Worm (Caenorhabditis elegans) whole organism, L2 larva: ENCODE measurements around the gene gnrr-2.

Experiments
- C34F6.9 ChIP-seq: fragments of 150-350 bp; optimal IDR thresholded peaks from 2 replicates; lab custom pipeline; 2014; ENCODE audit warnings: missing biosample characterization, missing genetic modification characterization
- R02D3.7 ChIP-seq: fragments of 150-350 bp; optimal IDR thresholded peaks from 2 replicates; lab custom pipeline; 2014; ENCODE audit warnings: missing biosample characterization, missing genetic modification characterization
- Y55F3AM.14 ChIP-seq: fragments of 200-800 bp; sonication (Bioruptor generic); optimal IDR thresholded peaks from 2 replicates; lab custom pipeline; 2018; ENCODE audit warnings: mild to moderate bottlenecking, missing genetic modification characterization, missing compliant biosample characterization
- ZK546.5 ChIP-seq: sonication (generic microtip); optimal IDR thresholded peaks from 2 replicates; lab custom pipeline; 2017; ENCODE audit warnings: missing biosample characterization, missing genetic modification characterization
- alr-1 ChIP-seq: fragments of 150-350 bp; optimal IDR thresholded peaks from 2 replicates; lab custom pipeline; 2014; ENCODE audit warnings: missing biosample characterization, missing genetic modification characterization
- aly-2 ChIP-seq: fragments of 150-350 bp; optimal IDR thresholded peaks from 2 replicates; lab custom pipeline; 2014; ENCODE audit warnings: missing biosample characterization, missing genetic modification characterization
- ama-1 ChIP-seq: fragments of 150-350 bp; optimal IDR thresholded peaks from 2 replicates; lab custom pipeline; 2018; ENCODE audit warnings: inconsistent platforms
- ceh-16 ChIP-seq: fragments of 150-350 bp; optimal IDR thresholded peaks from 2 replicates; lab custom pipeline; 2014; ENCODE audit warnings: missing biosample characterization, missing genetic modification characterization
- ceh-82 ChIP-seq: fragments of 150-350 bp; optimal IDR thresholded peaks from 2 replicates; lab custom pipeline; 2014; ENCODE audit warnings: missing biosample characterization, missing genetic modification characterization
- crh-2 ChIP-seq: sonication (generic microtip); optimal IDR thresholded peaks from 2 replicates; lab custom pipeline; 2017; ENCODE audit warnings: missing biosample characterization, missing genetic modification characterization
- dmd-4 ChIP-seq: sonication (generic microtip); optimal IDR thresholded peaks from 2 replicates; lab custom pipeline; 2017; ENCODE audit warnings: missing biosample characterization, missing genetic modification characterization
- egl-27 ChIP-seq: sonication (generic microtip); optimal IDR thresholded peaks from 3 replicates; lab custom pipeline; 2017; ENCODE audit warnings: missing biosample characterization, missing genetic modification reagents, missing genetic modification characterization
- elt-1 ChIP-seq: fragments of 150-350 bp; optimal IDR thresholded peaks from 2 replicates; lab custom pipeline; 2014; ENCODE audit warnings: missing biosample characterization, missing genetic modification characterization
- lin-39 ChIP-seq: fragments of 150-350 bp; optimal IDR thresholded peaks from 2 replicates; lab custom pipeline; 2014; ENCODE audit warnings: missing biosample characterization, missing genetic modification reagents, missing genetic modification characterization
- mab-5 ChIP-seq: fragments of 150-350 bp; optimal IDR thresholded peaks from 2 replicates; lab custom pipeline; 2014; ENCODE audit warnings: missing biosample characterization, missing genetic modification characterization
- mbf-1 ChIP-seq: sonication (generic microtip); optimal IDR thresholded peaks from 2 replicates; lab custom pipeline; 2017; ENCODE audit warnings: missing biosample characterization, missing genetic modification characterization
- mdl-1 ChIP-seq, 2 experiments: fragments of 150-350 bp in 1 of 2; sonication (generic microtip) in 1 of 2; optimal IDR thresholded peaks; 2 replicates each; lab custom pipeline; 2017; ENCODE audit warnings: missing biosample characterization in 2 of 2, missing genetic modification characterization in 2 of 2
- nhr-10 ChIP-seq: sonication (generic microtip); optimal IDR thresholded peaks from 2 replicates; lab custom pipeline; 2017; ENCODE audit warnings: missing biosample characterization, missing genetic modification characterization
- nhr-12 ChIP-seq: fragments of 150-350 bp; optimal IDR thresholded peaks from 2 replicates; lab custom pipeline; 2014; ENCODE audit warnings: missing biosample characterization, missing genetic modification characterization
- nhr-129 ChIP-seq: fragments of 150-350 bp; optimal IDR thresholded peaks from 2 replicates; lab custom pipeline; 2014; ENCODE audit warnings: missing biosample characterization, missing genetic modification characterization
- nhr-21 ChIP-seq: fragments of 150-350 bp; optimal IDR thresholded peaks from 2 replicates; lab custom pipeline; 2014; ENCODE audit warnings: missing biosample characterization, missing genetic modification characterization
- nhr-23 ChIP-seq: fragments of 150-350 bp; optimal IDR thresholded peaks from 2 replicates; lab custom pipeline; 2014; ENCODE audit warnings: missing biosample characterization, missing genetic modification reagents, missing genetic modification characterization
- nhr-25 ChIP-seq: fragments of 150-350 bp; sonication (generic microtip); optimal IDR thresholded peaks from 3 replicates; lab custom pipeline; 2014; ENCODE audit warnings: missing biosample characterization, missing genetic modification characterization
- nhr-6 ChIP-seq: fragments of 150-350 bp; optimal IDR thresholded peaks from 2 replicates; lab custom pipeline; 2014; ENCODE audit warnings: missing biosample characterization, missing genetic modification characterization
- nhr-77 ChIP-seq: fragments of 150-350 bp; optimal IDR thresholded peaks from 2 replicates; lab custom pipeline; 2014; ENCODE audit warnings: missing biosample characterization, missing genetic modification characterization
- peb-1 ChIP-seq: fragments of 150-350 bp; optimal IDR thresholded peaks from 2 replicates; lab custom pipeline; 2014; ENCODE audit warnings: missing biosample characterization, missing genetic modification characterization
- sem-4 ChIP-seq: fragments of 150-350 bp; optimal IDR thresholded peaks from 2 replicates; lab custom pipeline; 2014; ENCODE audit warnings: missing biosample characterization, missing genetic modification reagents, missing genetic modification characterization
- sma-3 ChIP-seq: sonication (generic microtip); optimal IDR thresholded peaks from 2 replicates; lab custom pipeline; 2016; ENCODE audit warnings: missing genetic modification reagents, missing genetic modification characterization, missing compliant biosample characterization
- sma-9 ChIP-seq, 2 experiments: fragments of 150-350 bp in 1 of 2; sonication (generic microtip) in 1 of 2; optimal IDR thresholded peaks; 2 replicates each; lab custom pipeline; 2014 to 2016; ENCODE audit warnings: missing genetic modification characterization in 2 of 2, mild to moderate bottlenecking in 1 of 2, missing biosample characterization in 1 of 2, missing compliant biosample characterization in 1 of 2, missing genetic modification reagents in 1 of 2, moderate library complexity in 1 of 2
- snpc-4 ChIP-seq: fragments of 150-350 bp; optimal IDR thresholded peaks from 2 replicates; lab custom pipeline; 2014; ENCODE audit warnings: missing biosample characterization, missing genetic modification characterization
- unc-62 ChIP-seq: fragments of 150-350 bp; optimal IDR thresholded peaks from 2 replicates; lab custom pipeline; 2014; ENCODE audit warnings: missing biosample characterization, missing genetic modification reagents, missing genetic modification characterization
- ztf-1 ChIP-seq: fragments of 200-800 bp; sonication (Bioruptor generic); conservative IDR thresholded peaks from 2 replicates; pipeline ENCODE4 v1.3.6; 2022; ENCODE audit warnings: missing genetic modification characterization, missing compliant biosample characterization
- ztf-4 ChIP-seq: fragments of 150-350 bp; optimal IDR thresholded peaks from 2 replicates; lab custom pipeline; 2014; ENCODE audit warnings: missing biosample characterization, missing genetic modification characterization

The gnrr-2 gene

DNA sequence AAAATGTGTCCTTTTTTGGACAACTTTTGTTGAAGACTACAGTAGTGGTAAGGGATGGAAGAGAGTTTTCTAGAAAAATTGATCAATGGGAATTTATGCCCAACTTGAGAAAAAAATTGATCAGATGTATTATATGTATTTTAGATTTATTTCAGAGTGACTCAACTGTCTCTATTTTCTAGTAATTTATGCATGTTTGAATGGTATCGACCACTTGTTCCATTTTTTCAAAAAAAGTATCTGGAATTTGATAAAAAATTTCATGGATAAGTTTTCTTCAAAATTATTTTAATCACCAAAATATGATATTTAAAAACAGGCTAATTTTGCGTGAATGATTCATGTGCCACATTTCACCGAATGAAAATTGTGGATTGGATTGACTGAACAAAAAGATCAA, 17.0 kb upstream of the gnrr-2 start, which contains the start of gene C15H11.10:
C15H11.10 (plus strand) TSS at position 301 of the 400 bp plus-strand sequence.
- no peak for TF ChIP-seq elt-1
- no peak for TF ChIP-seq R02D3.7 (tag; lab: Kevin White, UChicago)
- no peak for TF ChIP-seq ZK546.5
- TF ChIP-seq nhr-10 (tag; lab: Kevin White, UChicago) = no peak
- no peak for TF ChIP-seq mab-5
- TF ChIP-seq sma-9 (GFP tag; optimal IDR thresholded peaks at IDR 0.05; lab: Kevin White, UChicago) = no peak
- TF ChIP-seq sma-9 (tag; optimal IDR thresholded peaks at IDR 0.05; lab: Kevin White, UChicago) = no peak
- no peak for TF ChIP-seq nhr-25 (tag; lab: Kevin White, UChicago)
- TF ChIP-seq ama-1 (lab: Kevin White, UChicago) = no peak
- no peak for TF ChIP-seq dmd-4 (tag; lab: Kevin White, UChicago)
- TF ChIP-seq nhr-21 (tag; lab: Kevin White, UChicago) = no peak
- TF ChIP-seq ceh-82 (tag; lab: Kevin White, UChicago) = no peak
- no peak for TF ChIP-seq Y55F3AM.14 (GFP tag; lab: Kevin White, UChicago)
- no peak for TF ChIP-seq egl-27 (tag; lab: Kevin White, UChicago)
- no peak for TF ChIP-seq ztf-1 (GFP tag; lab: Robert Waterston, UW)
- TF ChIP-seq C34F6.9 (tag; lab: Kevin White, UChicago) = no peak
- TF ChIP-seq sma-3 (GFP tag; lab: Kevin White, UChicago) = no peak
- TF ChIP-seq, all 48 proteins: peak for 0

- TF ChIP-seq ceh-16 (tag; lab: Kevin White, UChicago) (no peak), ztf-4 (tag; lab: Kevin White, UChicago) (no peak), ZK546.5 (no peak), snpc-4 (tag; lab: Kevin White, UChicago) (no peak), crh-2 (tag; lab: Kevin White, UChicago) (no peak)
- TF ChIP-seq, all 48 proteins: peak for 0
Observed at ce11 chrV:14393504-14393903, 15.4 kb upstream of the gnrr-2 start, which contains the start of gene C15H11.1. Gene C15H11.1, plus strand, starts transcription at chrV:14393804.

DNA sequence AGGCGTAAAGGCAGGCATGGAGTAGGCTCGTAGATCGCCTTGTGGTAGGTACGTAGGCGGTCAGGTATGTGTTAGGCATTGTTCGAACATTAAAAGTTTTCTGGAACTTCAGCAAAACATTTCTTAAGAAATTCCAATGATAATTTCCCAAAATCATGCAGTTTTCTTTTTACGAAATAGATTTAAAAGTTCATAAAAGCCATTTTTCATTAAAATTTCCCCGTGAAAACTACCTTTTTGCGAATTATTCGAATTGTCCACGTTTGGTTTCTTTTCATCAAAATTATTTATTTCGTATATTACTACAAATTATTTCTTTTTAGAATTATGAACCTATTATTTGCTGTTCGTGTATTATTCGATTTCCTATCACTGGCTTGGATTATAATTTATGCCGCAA, 14.1 kb upstream of the gnrr-2 start, which contains the start of gene C15H11.13:
C15H11.13 (plus strand) TSS at position 301 of the 400 bp plus-strand sequence.
- TF ChIP-seq nhr-23 (tag; lab: Kevin White, UChicago) (no peak), mbf-1 (tag; lab: Kevin White, UChicago) (no peak), mdl-1 (tag; optimal IDR thresholded peaks at IDR 0.05; lab: Kevin White, UChicago) (no peak), ztf-1 (GFP tag; lab: Robert Waterston, UW) (no peak), ztf-4 (tag; lab: Kevin White, UChicago) (no peak), sma-9 (GFP tag; optimal IDR thresholded peaks at IDR 0.05; lab: Kevin White, UChicago) (no peak), sma-9 (tag; optimal IDR thresholded peaks at IDR 0.05; lab: Kevin White, UChicago) (no peak), mab-5 (no peak)

ce11 chrV:14396123-14396669, 12.7 kb upstream of the gnrr-2 start:
- TF ChIP-seq elt-1 (no peak), sem-4 (tag; lab: Kevin White, UChicago) (no peak), dmd-4 (tag; lab: Kevin White, UChicago) (no peak)

- TF ChIP-seq sma-3 (GFP tag; lab: Kevin White, UChicago) (no peak), aly-2 (tag; lab: Kevin White, UChicago) (no peak), nhr-12 (tag; lab: Kevin White, UChicago) (no peak), nhr-6 (no peak), nhr-77 (no peak), snpc-4 (tag; lab: Kevin White, UChicago) (no peak), lin-39 (tag; lab: Kevin White, UChicago) (no peak), unc-62 (GFP tag; lab: Kevin White, UChicago) (no peak)
Observed at ce11 chrV:14405647-14406046, 3.2 kb upstream of the gnrr-2 start.

- TF ChIP-seq ceh-16 (tag; lab: Kevin White, UChicago) = no peak
- TF ChIP-seq alr-1 (tag; lab: Kevin White, UChicago) = no peak
- TF ChIP-seq snpc-4 (tag; lab: Kevin White, UChicago) = peak; percentile 69
- TF ChIP-seq peb-1 = no peak
- TF ChIP-seq nhr-129 = peak; percentile 45
Observed at ce11 chrV:14409905-14410304, 1.0 kb downstream of the gnrr-2 start.
